Fruit fly (Drosophila melanogaster) whole organism, prepupa: ENCODE measurements around the gene CG31464.

Experiments used
- CG10631 ChIP-seq: fragments of 200-800 bp; sonication (Bioruptor generic); optimal IDR thresholded peaks from 2 replicates; lab custom pipeline; 2016; ENCODE audit warnings: missing biosample characterization, missing genetic modification characterization
- Eip75B ChIP-seq: fragments of 200-800 bp; sonication (Bioruptor generic); optimal IDR thresholded peaks from 3 replicates; lab custom pipeline; 2016; ENCODE audit warnings: missing biosample characterization, missing genetic modification characterization
- Met ChIP-seq: fragments of 200-800 bp; sonication (Bioruptor generic); optimal IDR thresholded peaks from 3 replicates; lab custom pipeline; 2016; ENCODE audit warnings: missing biosample characterization, missing genetic modification characterization
- esn ChIP-seq: fragments of 200-800 bp; sonication (Bioruptor generic); optimal IDR thresholded peaks from 2 replicates; lab custom pipeline; 2016; ENCODE audit warnings: missing biosample characterization, mild to moderate bottlenecking, missing genetic modification characterization, moderate library complexity
- lz ChIP-seq: fragments of 200-800 bp; sonication (Bioruptor generic); optimal IDR thresholded peaks from 3 replicates; lab custom pipeline; 2016; ENCODE audit warnings: missing biosample characterization, missing genetic modification characterization
- svp ChIP-seq: fragments of 200-800 bp; sonication (Bioruptor generic); peaks from one replicate; lab custom pipeline; 2016; ENCODE audit warnings: missing biosample characterization, missing genetic modification characterization
- vri ChIP-seq: fragments of 200-800 bp; sonication (Bioruptor generic); optimal IDR thresholded peaks from 3 replicates; lab custom pipeline; 2016; ENCODE audit warnings: missing biosample characterization, mild to moderate bottlenecking, missing genetic modification characterization

dm6 chr3R:8324016-8324415, 33.0 kb downstream of the CG31464 start, which contains the start of gene CG7443:
- TF ChIP-seq Eip75B (no peak), CG10631 (no peak), svp (GFP tag; lab: Kevin White, UChicago) (no peak), Met (no peak), esn (GFP tag; lab: Kevin White, UChicago) (no peak), vri (no peak), lz (GFP tag; lab: Kevin White, UChicago) (no peak)
